Fruit fly (Drosophila melanogaster): ENCODE results near the gene eIF1A.

The eIF1A gene

DNA sequence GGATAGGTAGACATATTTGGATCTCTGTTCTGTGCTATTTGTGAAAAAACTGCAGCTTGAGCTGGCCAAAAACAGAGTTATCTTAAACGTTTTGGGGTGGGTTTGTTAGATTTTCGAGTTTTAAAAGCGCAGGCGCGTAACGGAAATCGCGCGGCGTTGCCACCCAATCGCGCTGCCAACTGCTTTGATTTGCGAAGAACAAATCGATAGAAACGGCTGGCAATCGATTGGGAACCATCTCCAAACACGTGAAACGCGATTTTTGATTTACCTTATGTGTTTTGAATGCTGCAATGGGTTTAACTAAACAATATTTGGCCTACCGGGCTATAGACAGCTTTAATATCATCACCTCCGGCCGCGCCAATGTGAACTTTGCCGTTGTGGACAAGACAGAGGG is 9.0 kb downstream of the eIF1A start, which contains the start of the genes CG14312 and CG8064 (continued):
- TF ChIP-seq vfl (GFP tag; optimal IDR thresholded peaks at IDR 0.05) (no peak), oc (tag; optimal IDR thresholded peaks at IDR 0.05) (no peak), HLH54F (GFP tag; optimal IDR thresholded peaks at IDR 0.05) (no peak), CG17912 (GFP tag; optimal IDR thresholded peaks at IDR 0.05) (no peak), Eip74EF (GFP tag; optimal IDR thresholded peaks at IDR 0.05) (no peak), CG7271 (tag; optimal IDR thresholded peaks at IDR 0.05) (no peak), Taf1 (GFP tag; IDR thresholded peaks at IDR 0.05) (no peak), row (GFP tag; IDR thresholded peaks at IDR 0.05) (no peak), ato (GFP tag; IDR thresholded peaks at IDR 0.05; ENCODE audit: partially characterized antibody) (peak; percentile 54; the same call in 1 of the 2 replicates), CG12236 (GFP tag; optimal IDR thresholded peaks at IDR 0.05) (no peak), NC2β (GFP tag; optimal IDR thresholded peaks at IDR 0.05) (peak; percentile 31), Hr78 (GFP tag; optimal IDR thresholded peaks at IDR 0.05) (no peak), scrt (GFP tag; optimal IDR thresholded peaks at IDR 0.05) (no peak), CG3163 (GFP tag; optimal IDR thresholded peaks at IDR 0.05) (no peak), CG3281 (GFP tag; optimal IDR thresholded peaks at IDR 0.05) (no peak), btn (GFP tag; optimal IDR thresholded peaks at IDR 0.05) (no peak), sisA (GFP tag; IDR thresholded peaks at IDR 0.05) (no peak), seq (GFP tag; IDR thresholded peaks at IDR 0.05) (peak; percentile 44; the same call in 1 of the 2 replicates), CG3838 (GFP tag; optimal IDR thresholded peaks at IDR 0.05) (no peak), CG6791 (GFP tag; IDR thresholded peaks at IDR 0.05; ENCODE audit: partially characterized antibody) (peak; percentile 78), CG17612 (GFP tag; IDR thresholded peaks at IDR 0.05) (no peak), CG9727 (GFP tag; optimal IDR thresholded peaks at IDR 0.05) (no peak), CG7745 (tag; optimal IDR thresholded peaks at IDR 0.05) (no peak), HmgZ (tag; optimal IDR thresholded peaks at IDR 0.05) (peak; percentile 69), zen (tag; optimal IDR thresholded peaks at IDR 0.05) (no peak), TFAM (GFP tag; optimal IDR thresholded peaks at IDR 0.05) (no peak), Awh (GFP tag; IDR thresholded peaks at IDR 0.05) (no peak), org-1 (GFP tag; optimal IDR thresholded peaks at IDR 0.05) (no peak), run (tag; optimal IDR thresholded peaks at IDR 0.05) (no peak), Sin3A (optimal IDR thresholded peaks at IDR 0.05) (peak; percentile 57), lbe (GFP tag; optimal IDR thresholded peaks at IDR 0.05) (no peak), gsb (GFP tag; IDR thresholded peaks at IDR 0.05) (no peak), wdn (GFP tag; IDR thresholded peaks at IDR 0.05) (no peak), Mad (GFP tag; optimal IDR thresholded peaks at IDR 0.05) (no peak), ap (GFP tag; IDR thresholded peaks at IDR 0.05) (no peak), MBD-R2 (GFP tag; IDR thresholded peaks at IDR 0.05) (peak; percentile 78), CG32532 (GFP tag; IDR thresholded peaks at IDR 0.05) (no peak), CG9437 (GFP tag; optimal IDR thresholded peaks at IDR 0.05) (no peak), NFAT (GFP tag; IDR thresholded peaks at IDR 0.05) (no peak), Asciz (GFP tag; optimal IDR thresholded peaks at IDR 0.05) (no peak), CrebB (tag; optimal IDR thresholded peaks at IDR 0.05) (no peak), hb (GFP tag; IDR thresholded peaks at IDR 0.05; ENCODE audit: partially characterized antibody) (0 out of 3 replicates have a peak, but pooled peaks have one; percentile 37), ssp (GFP tag; IDR thresholded peaks at IDR 0.05) (no peak), CG4820 (GFP tag; optimal IDR thresholded peaks at IDR 0.05) (no peak), Gug (GFP tag; IDR thresholded peaks at IDR 0.05) (no peak), Sox100B (GFP tag; optimal IDR thresholded peaks at IDR 0.05) (no peak), Dip2 (GFP tag; IDR thresholded peaks at IDR 0.05) (no peak), dimm (GFP tag; IDR thresholded peaks at IDR 0.05) (no peak), repo (GFP tag; optimal IDR thresholded peaks at IDR 0.05) (no peak), Stat92E (GFP tag; optimal IDR thresholded peaks at IDR 0.05) (no peak), mam (GFP tag; optimal IDR thresholded peaks at IDR 0.05) (no peak), HLH3B (GFP tag; IDR thresholded peaks at IDR 0.05) (no peak)
